Fruit fly (Drosophila melanogaster) whole organism, prepupa: ENCODE measurements around the gene CG31279.

ENCODE experiments used
- CG3032 ChIP-seq: fragments of 200-800 bp; optimal IDR thresholded peaks from 2 replicates; lab custom pipeline; 2019; ENCODE audit warnings: missing biosample characterization, mild to moderate bottlenecking, missing genetic modification characterization, moderate library complexity
- svp ChIP-seq: fragments of 200-800 bp; sonication (Bioruptor generic); peaks from one replicate; lab custom pipeline; 2016; ENCODE audit warnings: missing biosample characterization, missing genetic modification characterization

- TF ChIP-seq svp (GFP tag; lab: Kevin White, UChicago): no peak
- TF ChIP-seq CG3032 (tag; lab: Kevin White, UChicago): no peak
These were observed 26.1 kb downstream of the CG31279 start for dm6 chr3R:16456607-16457006.
